Fruit fly (Drosophila melanogaster) whole organism, wandering third instar larva: Measurements from ENCODE around the gene CG17672.

Experiments used
- Abd-B ChIP-seq: fragments of >200 bp; optimal IDR thresholded peaks from 2 replicates; lab custom pipeline; 2017; ENCODE audit warnings: missing biosample characterization, missing genetic modification characterization
- GATAd ChIP-seq: sonication (Bioruptor generic); optimal IDR thresholded peaks from 2 replicates; lab custom pipeline; 2016; ENCODE audit warnings: missing biosample characterization, missing genetic modification characterization
- Hr78 ChIP-seq: fragments of >200 bp; optimal IDR thresholded peaks from 2 replicates; lab custom pipeline; 2017; ENCODE audit warnings: missing biosample characterization, missing genetic modification characterization
- Hr83 ChIP-seq: fragments of 200-300 bp; sonication (Bioruptor generic); optimal IDR thresholded peaks from 2 replicates; lab custom pipeline; 2016; ENCODE audit warnings: missing biosample characterization, mild to moderate bottlenecking, missing genetic modification characterization, moderate library complexity; ENCODE audit not compliant: poor library complexity, severe bottlenecking
- Myc ChIP-seq: fragments of >200 bp; optimal IDR thresholded peaks from 2 replicates; lab custom pipeline; 2017
- N ChIP-seq: fragments of >200 bp; optimal IDR thresholded peaks from 2 replicates; lab custom pipeline; 2018; ENCODE audit warnings: missing biosample characterization, missing external identifiers, missing genetic modification characterization
- OdsH ChIP-seq: fragments of 200-800 bp; sonication (Bioruptor generic); optimal IDR thresholded peaks from 2 replicates; lab custom pipeline; 2016; ENCODE audit warnings: missing biosample characterization, mild to moderate bottlenecking, missing genetic modification characterization
- Sp1 ChIP-seq: fragments of 200-800 bp; sonication (Bioruptor generic); optimal IDR thresholded peaks from 3 replicates; lab custom pipeline; 2019; ENCODE audit warnings: missing biosample characterization, mild to moderate bottlenecking, missing genetic modification characterization, moderate library complexity
- brk ChIP-seq: fragments of 200-800 bp; sonication (Bioruptor generic); optimal IDR thresholded peaks from 2 replicates; lab custom pipeline; 2016; ENCODE audit warnings: missing biosample characterization, mild to moderate bottlenecking, missing genetic modification characterization
- fru ChIP-seq: fragments of 200-800 bp; sonication (Bioruptor generic); optimal IDR thresholded peaks from 3 replicates; lab custom pipeline; 2016; ENCODE audit warnings: missing biosample characterization, mild to moderate bottlenecking, missing genetic modification characterization
- pan ChIP-seq: fragments of >200 bp; optimal IDR thresholded peaks from 2 replicates; lab custom pipeline; 2017

- TF ChIP-seq pan (lab: Kevin White, UChicago) (no peak), Hr78 (GFP tag; lab: Kevin White, UChicago) (no peak), Abd-B (GFP tag; lab: Kevin White, UChicago) (no peak), fru (GFP tag; lab: Kevin White, UChicago) (no peak), Hr83 (GFP tag; lab: Kevin White, UChicago) (no peak), Sp1 (no peak), GATAd (GFP tag; lab: Kevin White, UChicago) (no peak), Myc (lab: Kevin White, UChicago) (no peak), OdsH (GFP tag; lab: Kevin White, UChicago) (no peak), N (GFP tag; lab: Kevin White, UChicago) (no peak), brk (GFP tag; lab: Kevin White, UChicago) (no peak)
These were observed 36.2 kb downstream of the CG17672 start for dm6 chr3L:13064935-13065334.
